Worm (Caenorhabditis elegans) whole organism, young adult: ENCODE measurements around the gene igcm-3.
A peak's percentile ranks its signal among the peaks of the same experiment; 100 is the strongest.

Source experiments
- B0019.2 ChIP-seq: fragments of 200-800 bp; sonication (Bioruptor generic); conservative IDR thresholded peaks from 2 replicates; pipeline ENCODE4 v1.3.6; 2022; ENCODE audit warnings: missing genetic modification reagents, missing genetic modification characterization, missing compliant biosample characterization
- B0261.1 ChIP-seq: sonication (generic microtip); optimal IDR thresholded peaks from 2 replicates; lab custom pipeline; 2016; ENCODE audit warnings: mild to moderate bottlenecking, missing genetic modification characterization, moderate library complexity, missing compliant biosample characterization
- B0336.3 ChIP-seq: fragments of 200-800 bp; sonication (Bioruptor generic); IDR thresholded peaks from 2 replicates; pipeline ENCODE4 v1.3.6; 2022; ENCODE audit warnings: missing genetic modification characterization, missing compliant biosample characterization
- C06A6.2 ChIP-seq: fragments of 200-800 bp; sonication (Bioruptor generic); conservative IDR thresholded peaks from 2 replicates; pipeline ENCODE4 v1.3.6; 2022; ENCODE audit warnings: missing genetic modification characterization, missing compliant biosample characterization
- C17E4.6 ChIP-seq: fragments of 200-800 bp; sonication (Bioruptor generic); IDR thresholded peaks from 2 replicates; pipeline ENCODE4 v1.3.6; 2022; ENCODE audit warnings: missing genetic modification reagents, missing genetic modification characterization, missing compliant biosample characterization
- F33H1.4 ChIP-seq: fragments of 200-800 bp; sonication (Bioruptor generic); IDR thresholded peaks from 2 replicates; pipeline ENCODE4 v1.3.6; 2022; ENCODE audit warnings: missing genetic modification reagents, missing genetic modification characterization, missing compliant biosample characterization
- F37B4.10 ChIP-seq: fragments of 200-800 bp; sonication (Bioruptor generic); IDR thresholded peaks from 2 replicates; pipeline ENCODE4 v1.3.6; 2022; ENCODE audit warnings: missing genetic modification characterization, missing compliant biosample characterization
- F49E8.2 ChIP-seq: sonication (generic microtip); optimal IDR thresholded peaks from 3 replicates; lab custom pipeline; 2017; ENCODE audit warnings: missing genetic modification characterization, mild to moderate bottlenecking, missing compliant biosample characterization, antibody characterized with exemption, moderate library complexity; ENCODE audit not compliant: insufficient read depth
- F52B5.7 ChIP-seq: sonication (generic microtip); optimal IDR thresholded peaks from 2 replicates; lab custom pipeline; 2016; ENCODE audit warnings: mild to moderate bottlenecking, missing genetic modification characterization, missing compliant biosample characterization
- K11D2.4 ChIP-seq: fragments of 200-800 bp; sonication (Bioruptor generic); IDR thresholded peaks from 2 replicates; pipeline ENCODE4 v1.3.6; 2022; ENCODE audit warnings: missing genetic modification reagents, missing genetic modification characterization, missing compliant biosample characterization
- K12H6.12 ChIP-seq: fragments of 200-800 bp; sonication (Bioruptor generic); optimal IDR thresholded peaks from 2 replicates; lab custom pipeline; 2018; ENCODE audit warnings: mild to moderate bottlenecking, missing genetic modification characterization, missing compliant biosample characterization
- T07F8.4 ChIP-seq: sonication (generic microtip); optimal IDR thresholded peaks from 2 replicates; lab custom pipeline; 2016; ENCODE audit warnings: mild to moderate bottlenecking, missing genetic modification characterization, moderate library complexity, missing compliant biosample characterization
- Y53F4B.3 ChIP-seq: fragments of 200-800 bp; sonication (Bioruptor generic); IDR thresholded peaks from 2 replicates; pipeline ENCODE4 v1.3.6; 2022; ENCODE audit warnings: missing genetic modification reagents, missing genetic modification characterization, missing compliant biosample characterization
- Y53G8AR.9 ChIP-seq: fragments of 200-800 bp; sonication (Bioruptor generic); conservative IDR thresholded peaks from 2 replicates; pipeline ENCODE4 v1.3.6; 2022; ENCODE audit warnings: missing genetic modification reagents, missing genetic modification characterization, missing compliant biosample characterization
- Y95B8A.8 ChIP-seq: fragments of 200-800 bp; sonication (Bioruptor generic); IDR thresholded peaks from 2 replicates; pipeline ENCODE4 v1.3.6; 2022; ENCODE audit warnings: missing genetic modification reagents, missing genetic modification characterization, missing compliant biosample characterization
- ama-1 ChIP-seq, 3 experiments: fragments of 150-350 bp in 1 of 3; sonication (generic microtip) in 2 of 3; optimal IDR thresholded peaks; 2 replicates each; lab custom pipeline; 2014 to 2018; ENCODE audit warnings: missing biosample characterization in 2 of 3, missing genetic modification characterization in 2 of 3, missing genetic modification reagents in 2 of 3
- aptf-2 ChIP-seq: fragments of 200-800 bp; sonication (Bioruptor generic); conservative IDR thresholded peaks from 2 replicates; pipeline ENCODE4 v1.3.6; 2022; ENCODE audit warnings: missing genetic modification reagents, missing genetic modification characterization, missing compliant biosample characterization
- athp-1 ChIP-seq: sonication (generic microtip); optimal IDR thresholded peaks from 2 replicates; lab custom pipeline; 2017; ENCODE audit warnings: mild to moderate bottlenecking, missing genetic modification characterization, missing compliant biosample characterization
- bed-1 ChIP-seq: fragments of 200-800 bp; sonication (Bioruptor generic); IDR thresholded peaks from 2 replicates; pipeline ENCODE4 v1.3.6; 2022; ENCODE audit warnings: missing genetic modification reagents, missing genetic modification characterization, missing compliant biosample characterization
- ceh-40 ChIP-seq: fragments of 200-800 bp; sonication (Bioruptor generic); IDR thresholded peaks from 2 replicates; pipeline ENCODE4 v1.3.6; 2022; ENCODE audit warnings: missing genetic modification characterization, missing compliant biosample characterization
- ceh-79 ChIP-seq: sonication (generic microtip); optimal IDR thresholded peaks from 2 replicates; lab custom pipeline; 2017; ENCODE audit warnings: mild to moderate bottlenecking, missing genetic modification characterization, missing compliant biosample characterization
- ceh-91 ChIP-seq: fragments of 200-800 bp; sonication (Bioruptor generic); IDR thresholded peaks from 2 replicates; pipeline ENCODE4 v1.3.6; 2022; ENCODE audit warnings: missing genetic modification reagents, missing genetic modification characterization, missing compliant biosample characterization
- chd-7 ChIP-seq: sonication (generic microtip); optimal IDR thresholded peaks from 2 replicates; lab custom pipeline; 2016; ENCODE audit warnings: mild to moderate bottlenecking, missing genetic modification characterization, moderate library complexity, missing compliant biosample characterization
- dox-1 ChIP-seq: fragments of 200-800 bp; sonication (Bioruptor generic); IDR thresholded peaks from 2 replicates; pipeline ENCODE4 v1.3.6; 2022; ENCODE audit warnings: missing genetic modification reagents, missing genetic modification characterization, missing compliant biosample characterization
- egrh-3 ChIP-seq: fragments of 200-800 bp; sonication (Bioruptor generic); IDR thresholded peaks from 2 replicates; pipeline ENCODE4 v1.3.6; 2022; ENCODE audit warnings: missing genetic modification reagents, missing genetic modification characterization, missing compliant biosample characterization
- fkh-3 ChIP-seq: sonication (generic microtip); optimal IDR thresholded peaks from 2 replicates; lab custom pipeline; 2016; ENCODE audit warnings: mild to moderate bottlenecking, missing genetic modification characterization, missing compliant biosample characterization
- gei-17 ChIP-seq: fragments of 200-800 bp; sonication (Bioruptor generic); optimal IDR thresholded peaks from 2 replicates; lab custom pipeline; 2018; ENCODE audit warnings: mild to moderate bottlenecking, missing genetic modification characterization, missing compliant biosample characterization
- him-1 ChIP-seq: sonication (generic microtip); optimal IDR thresholded peaks from 2 replicates; lab custom pipeline; 2016; ENCODE audit warnings: missing genotype, missing genetic modification reagents, missing genetic modification characterization, missing compliant biosample characterization
- hlh-26 ChIP-seq: fragments of 200-800 bp; sonication (Bioruptor generic); conservative IDR thresholded peaks from 2 replicates; pipeline ENCODE4 v1.3.6; 2022; ENCODE audit warnings: missing genetic modification reagents, missing genetic modification characterization, missing compliant biosample characterization
- hrde-1 ChIP-seq: sonication (generic microtip); optimal IDR thresholded peaks from 2 replicates; lab custom pipeline; 2016; ENCODE audit warnings: missing genetic modification characterization, mild to moderate bottlenecking, missing compliant biosample characterization, moderate library complexity, missing genotype, missing genetic modification reagents, borderline replicate concordance
- lir-1 ChIP-seq: fragments of 200-800 bp; sonication (Bioruptor generic); conservative IDR thresholded peaks from 2 replicates; pipeline ENCODE4 v1.3.6; 2022; ENCODE audit warnings: missing genetic modification reagents, missing genetic modification characterization, missing compliant biosample characterization
- madf-10 ChIP-seq: sonication (generic microtip); optimal IDR thresholded peaks from 2 replicates; lab custom pipeline; 2016; ENCODE audit warnings: mild to moderate bottlenecking, missing genetic modification characterization, missing compliant biosample characterization
- madf-3 ChIP-seq: fragments of 200-800 bp; sonication (Bioruptor generic); IDR thresholded peaks from 2 replicates; pipeline ENCODE4 v1.3.6; 2022; ENCODE audit warnings: missing genetic modification reagents, missing genetic modification characterization, missing compliant biosample characterization
- mel-28 ChIP-seq: sonication (generic microtip); optimal IDR thresholded peaks from 2 replicates; lab custom pipeline; 2016; ENCODE audit warnings: borderline replicate concordance, mild to moderate bottlenecking, missing genetic modification characterization, missing compliant biosample characterization
- nfya-1 ChIP-seq: sonication (generic microtip); optimal IDR thresholded peaks from 2 replicates; lab custom pipeline; 2017; ENCODE audit warnings: antibody characterized with exemption, missing compliant biosample characterization, missing genetic modification characterization, borderline replicate concordance; ENCODE audit not compliant: insufficient read depth
- nfya-2 ChIP-seq: fragments of 200-800 bp; sonication (Bioruptor generic); IDR thresholded peaks from 2 replicates; pipeline ENCODE4 v1.3.6; 2022; ENCODE audit warnings: missing genetic modification reagents, missing genetic modification characterization, missing compliant biosample characterization
- pbrm-1 ChIP-seq: fragments of 200-800 bp; sonication (Bioruptor generic); IDR thresholded peaks from 2 replicates; pipeline ENCODE4 v1.3.6; 2022; ENCODE audit warnings: missing genetic modification reagents, missing genetic modification characterization, missing compliant biosample characterization
- rpc-1 ChIP-seq, 2 experiments: fragments of 150-350 bp in 1 of 2; sonication (generic microtip) in 1 of 2; optimal IDR thresholded peaks; 2 replicates each; lab custom pipeline; 2014 to 2018; ENCODE audit warnings: missing biosample characterization in 1 of 2, missing genetic modification characterization in 1 of 2, missing genetic modification reagents in 1 of 2, missing genotype in 1 of 2
- snpc-1.1 ChIP-seq: sonication (generic microtip); optimal IDR thresholded peaks from 2 replicates; lab custom pipeline; 2017; ENCODE audit warnings: missing genetic modification characterization, mild to moderate bottlenecking, missing compliant biosample characterization, antibody characterized with exemption, moderate library complexity, missing genotype, missing genetic modification reagents; ENCODE audit not compliant: insufficient read depth
- somi-1 ChIP-seq: fragments of 200-800 bp; sonication (Bioruptor generic); optimal IDR thresholded peaks from 2 replicates; lab custom pipeline; 2018; ENCODE audit warnings: mild to moderate bottlenecking, missing genetic modification characterization, missing compliant biosample characterization
- tlf-1 ChIP-seq: fragments of 200-800 bp; sonication (Bioruptor generic); optimal IDR thresholded peaks from 2 replicates; lab custom pipeline; 2018; ENCODE audit warnings: mild to moderate bottlenecking, missing genetic modification characterization, missing compliant biosample characterization
- unc-130 ChIP-seq: sonication (generic microtip); optimal IDR thresholded peaks from 2 replicates; lab custom pipeline; 2016; ENCODE audit warnings: missing genetic modification reagents, missing genetic modification characterization, missing compliant biosample characterization
- zfh-2 ChIP-seq: fragments of 200-800 bp; sonication (Bioruptor generic); conservative IDR thresholded peaks from 2 replicates; pipeline ENCODE4 v1.3.6; 2022; ENCODE audit warnings: missing genetic modification reagents, missing genetic modification characterization, missing compliant biosample characterization
- ztf-22 ChIP-seq: fragments of 200-800 bp; sonication (Bioruptor generic); optimal IDR thresholded peaks from 2 replicates; lab custom pipeline; 2018; ENCODE audit warnings: mild to moderate bottlenecking, missing genetic modification characterization, moderate library complexity, missing compliant biosample characterization

The igcm-3 gene

ce11 chrX:2684448-2684847, 21.2 kb downstream of the igcm-3 start:
- TF ChIP-seq F37B4.10 (GFP tag; lab: Robert Waterston, UW) (no peak), mel-28 (tag; lab: Kevin White, UChicago) (no peak), zfh-2 (peak; percentile 48)
- TF ChIP-seq, all 124 proteins: peak for 1

DNA sequence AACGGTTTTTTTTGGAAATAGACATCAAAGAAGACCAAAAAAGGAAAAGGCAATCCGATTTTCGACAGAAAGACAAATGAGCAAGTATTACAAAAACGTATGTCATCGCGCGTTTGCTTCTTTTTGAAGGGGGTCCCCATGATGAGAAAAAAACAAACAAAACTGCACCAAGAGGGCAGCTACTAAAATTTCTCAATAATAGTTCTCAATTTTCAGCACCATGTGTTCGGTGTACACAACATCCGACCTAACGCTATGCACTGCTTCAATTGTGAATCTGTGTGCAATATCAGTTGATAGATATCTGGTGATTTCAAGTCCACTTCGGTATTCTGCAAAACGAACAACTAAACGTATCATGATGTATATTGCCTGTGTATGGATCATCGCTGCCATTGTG, 31.1 kb downstream of the igcm-3 start:
- TF ChIP-seq B0261.1 (tag; lab: Kevin White, UChicago) (no peak), pbrm-1 (GFP tag; lab: Robert Waterston, UW) (no peak), egrh-3 (GFP tag; lab: Robert Waterston, UW) (no peak), somi-1 (GFP tag; lab: Kevin White, UChicago) (no peak), bed-1 (GFP tag; lab: Robert Waterston, UW) (no peak), C06A6.2 (GFP tag; lab: Robert Waterston, UW) (no peak), snpc-1.1 (no peak), ceh-40 (GFP tag; lab: Robert Waterston, UW) (no peak), dox-1 (GFP tag; lab: Robert Waterston, UW) (no peak), lir-1 (GFP tag; lab: Robert Waterston, UW) (no peak), gei-17 (GFP tag; lab: Kevin White, UChicago) (no peak), fkh-3 (no peak), madf-10 (tag; lab: Kevin White, UChicago) (no peak), C17E4.6 (GFP tag; lab: Robert Waterston, UW) (no peak), chd-7 (no peak), ama-1 (optimal IDR thresholded peaks at IDR 0.05; lab: Kevin White, UChicago) (no peak), ama-1 (GFP tag; optimal IDR thresholded peaks at IDR 0.05; lab: Kevin White, UChicago) (no peak), ceh-79 (no peak), F52B5.7 (tag; lab: Kevin White, UChicago) (no peak)

DNA sequence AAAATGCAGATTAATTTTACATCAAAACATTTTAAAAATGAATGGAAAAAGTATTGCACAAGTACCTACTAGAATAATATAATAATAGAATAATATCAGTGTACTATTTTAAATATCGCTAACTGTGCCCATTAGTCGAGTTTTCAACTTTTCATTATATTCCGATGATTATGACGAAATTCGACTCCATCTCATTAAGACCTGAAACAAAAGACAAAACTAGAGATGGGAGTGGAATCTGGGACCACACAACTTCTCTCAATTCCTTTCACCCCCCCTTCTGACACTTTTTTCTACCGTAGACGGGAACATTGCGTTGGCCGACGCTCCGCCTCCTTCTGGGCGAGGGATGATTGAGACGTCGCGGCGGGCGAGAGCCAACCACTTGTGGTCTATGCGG, 32.4 kb downstream of the igcm-3 start, which contains the start of gene ser-7:
TSS of gene ser-7 (plus strand) at position 301 of the 400 bp plus-strand sequence.
- TF ChIP-seq snpc-1.1 (no peak), nfya-1 (no peak), bed-1 (GFP tag; lab: Robert Waterston, UW) (no peak), K12H6.12 (tag; lab: Kevin White, UChicago) (no peak), tlf-1 (GFP tag; lab: Kevin White, UChicago) (no peak), F33H1.4 (no peak)

- TF ChIP-seq F49E8.2 (tag; lab: Kevin White, UChicago), result no peak
- no peak for TF ChIP-seq ceh-91 (GFP tag; lab: Robert Waterston, UW)
- TF ChIP-seq rpc-1 (optimal IDR thresholded peaks at IDR 0.05; lab: Kevin White, UChicago), result no peak
- TF ChIP-seq rpc-1 (tag; optimal IDR thresholded peaks at IDR 0.05; lab: Kevin White, UChicago), result no peak
- TF ChIP-seq B0019.2 (GFP tag; lab: Robert Waterston, UW), result no peak
- TF ChIP-seq dox-1 (GFP tag; lab: Robert Waterston, UW), result no peak
- TF ChIP-seq C06A6.2 (GFP tag; lab: Robert Waterston, UW), result no peak
- no peak for TF ChIP-seq madf-3
- no peak for TF ChIP-seq him-1 (tag; lab: Kevin White, UChicago)
- TF ChIP-seq hlh-26 (GFP tag; lab: Robert Waterston, UW), result no peak
- no peak for TF ChIP-seq F52B5.7 (tag; lab: Kevin White, UChicago)
- no peak for TF ChIP-seq B0336.3
- TF ChIP-seq athp-1 (tag; lab: Kevin White, UChicago), result no peak
- no peak for TF ChIP-seq hrde-1
- TF ChIP-seq aptf-2, result no peak
- peak; percentile 42; the same call in 1 of the 2 replicates for TF ChIP-seq K11D2.4
- no peak for TF ChIP-seq nfya-2 (GFP tag; lab: Robert Waterston, UW)
- TF ChIP-seq Y53G8AR.9 (GFP tag; lab: Robert Waterston, UW), result no peak
- no peak for TF ChIP-seq F37B4.10 (GFP tag; lab: Robert Waterston, UW)
- no peak for TF ChIP-seq T07F8.4 (tag; lab: Kevin White, UChicago)
- no peak for TF ChIP-seq Y95B8A.8 (GFP tag; lab: Robert Waterston, UW)
- TF ChIP-seq Y53F4B.3, result no peak
- no peak for TF ChIP-seq unc-130 (GFP tag; lab: Kevin White, UChicago)
- no peak for TF ChIP-seq ztf-22 (GFP tag; lab: Kevin White, UChicago)
Measured at ce11 chrX:2667779-2668178, 37.9 kb downstream of the igcm-3 start, which contains the start of gene C09B7.2. TSS of gene C09B7.2 (plus strand) at chrX:2668127.
